Worm (Caenorhabditis elegans): ENCODE measurements around the gene B0024.13.

Gene B0024.13

DNA sequence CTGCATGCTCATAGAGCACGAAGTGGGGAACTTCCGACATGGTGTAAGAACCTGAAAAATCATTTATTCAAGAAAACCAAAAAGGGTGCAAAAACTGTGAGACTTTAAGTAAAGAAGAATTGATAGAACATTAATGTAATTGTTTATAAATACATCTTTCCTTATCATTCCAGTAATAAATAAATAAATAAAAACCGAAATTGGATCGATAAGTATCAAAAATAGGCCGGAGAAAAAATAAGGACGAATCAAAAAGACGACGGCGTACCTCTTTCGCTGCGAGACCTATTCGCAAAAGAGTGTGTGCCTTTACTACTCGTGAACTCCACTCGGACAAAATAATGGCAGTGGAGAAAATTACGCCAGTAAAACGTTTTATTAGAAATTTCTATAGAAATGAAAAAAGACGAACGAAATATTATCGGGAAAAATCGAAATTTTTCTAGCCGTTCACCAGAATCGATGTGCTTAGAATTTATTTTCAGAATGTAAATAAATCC, 32.5 kb downstream of the B0024.13 start, which contains the start of gene nol-56 (continued):
- TF ChIP-seq cebp-2 (GFP tag; IDR thresholded peaks at IDR 0.05) (no peak), madf-6 (GFP tag; IDR thresholded peaks at IDR 0.05) (peak; percentile 51; the same call in 1 of the 2 replicates), ama-1 (optimal IDR thresholded peaks at IDR 0.05) (no peak), ama-1 (GFP tag; optimal IDR thresholded peaks at IDR 0.05) (no peak)

DNA sequence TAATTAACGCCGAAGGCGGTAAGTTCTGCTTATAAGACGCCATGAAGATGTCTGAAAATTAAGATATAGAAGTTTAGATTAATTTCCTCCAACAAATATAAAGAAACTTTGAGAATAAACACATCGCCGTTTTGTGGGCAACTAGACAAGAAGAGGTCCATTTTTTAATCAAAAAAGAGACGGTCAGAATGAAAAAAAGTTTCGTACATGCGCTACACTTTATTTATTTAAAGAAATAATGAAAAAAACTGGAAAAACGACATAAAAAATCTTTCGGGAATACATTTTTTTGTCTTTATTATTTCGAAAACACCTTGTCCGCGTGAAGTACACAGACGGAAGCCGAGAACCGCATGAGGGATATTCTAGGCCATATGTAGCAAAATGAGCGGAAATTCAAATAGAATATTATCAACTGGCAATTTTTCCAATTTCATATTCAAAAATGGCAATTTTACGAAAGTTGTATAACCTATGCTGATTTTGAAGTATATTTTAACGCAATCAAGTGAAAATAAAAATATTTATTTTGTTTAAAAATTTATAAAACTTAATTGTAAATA, 35.3 kb downstream of the B0024.13 start, which contains the start of gene sluh-7:
Gene sluh-7 (minus strand): TSS at position 51 of the 563 bp plus-strand sequence.
- peak; percentile 89 for TF ChIP-seq ceh-27 (GFP tag; optimal IDR thresholded peaks at IDR 0.05)
- no peak for TF ChIP-seq egl-44 (GFP tag; IDR thresholded peaks at IDR 0.05)
- TF ChIP-seq rcor-1 (GFP tag; IDR thresholded peaks at IDR 0.05), result no peak
- TF ChIP-seq attf-3 (GFP tag; conservative IDR thresholded peaks at IDR 0.05), result no peak
- TF ChIP-seq somi-1 (GFP tag; optimal IDR thresholded peaks at IDR 0.05), result no peak
- TF ChIP-seq ztf-28 (GFP tag; IDR thresholded peaks at IDR 0.05), result peak; percentile 65; the same call in 1 of the 2 replicates
- no peak for TF ChIP-seq sea-2 (GFP tag; IDR thresholded peaks at IDR 0.05)
- TF ChIP-seq attf-6 (GFP tag; IDR thresholded peaks at IDR 0.05), result no peak
- no peak for TF ChIP-seq T07F8.4 (tag; optimal IDR thresholded peaks at IDR 0.05)
- no peak for TF ChIP-seq F57C9.4 (tag; optimal IDR thresholded peaks at IDR 0.05)
- TF ChIP-seq unc-62 (GFP tag; optimal IDR thresholded peaks at IDR 0.05), result no peak
- TF ChIP-seq F22D6.2 (tag; optimal IDR thresholded peaks at IDR 0.05), result peak; percentile 59
- TF ChIP-seq snpc-1.3 (tag; optimal IDR thresholded peaks at IDR 0.05; ENCODE audit: insufficient read depth), result peak; percentile 25
- TF ChIP-seq C06A6.2 (GFP tag; conservative IDR thresholded peaks at IDR 0.05), result no peak
- TF ChIP-seq B0019.2 (GFP tag; conservative IDR thresholded peaks at IDR 0.05), result no peak
- TF ChIP-seq B0336.3 (GFP tag; IDR thresholded peaks at IDR 0.05), result no peak
- no peak for TF ChIP-seq nfyb-1 (GFP tag; IDR thresholded peaks at IDR 0.05)
- TF ChIP-seq C17E4.6 (GFP tag; IDR thresholded peaks at IDR 0.05), result no peak
- peak; percentile 92 for TF ChIP-seq ZK185.1 (tag; optimal IDR thresholded peaks at IDR 0.05; ENCODE audit: poor library complexity, severe bottlenecking)
- TF ChIP-seq snpc-4 (GFP tag; optimal IDR thresholded peaks at IDR 0.05), result no peak
- TF ChIP-seq snpc-4 (tag; optimal IDR thresholded peaks at IDR 0.05), result peak in 3 of 4 experiments; percentile 24 to 61 (median 56)
- no peak for TF ChIP-seq Y67H2A.10 (GFP tag; conservative IDR thresholded peaks at IDR 0.05)
- TF ChIP-seq F55B11.4 (tag; optimal IDR thresholded peaks at IDR 0.05; ENCODE audit: borderline replicate concordance, insufficient read depth), result no peak
- TF ChIP-seq unc-130 (GFP tag; optimal IDR thresholded peaks at IDR 0.05), result peak; percentile 86
- no peak for TF ChIP-seq lin-26 (GFP tag; IDR thresholded peaks at IDR 0.05)
- no peak for TF ChIP-seq zim-3 (tag; optimal IDR thresholded peaks at IDR 0.05)
- TF ChIP-seq ztf-26 (tag; optimal IDR thresholded peaks at IDR 0.05), result no peak
- TF ChIP-seq ceh-100 (GFP tag; IDR thresholded peaks at IDR 0.05), result 0 out of 2 replicates have a peak, but pooled peaks have one; percentile 28
- TF ChIP-seq lsl-1 (GFP tag; optimal IDR thresholded peaks at IDR 0.05), result peak; percentile 25
- peak; percentile 29; the same call in 1 of the 2 replicates for TF ChIP-seq aptf-2 (GFP tag; conservative IDR thresholded peaks at IDR 0.05)
- TF ChIP-seq lag-1 (GFP tag; IDR thresholded peaks at IDR 0.05), result no peak
- TF ChIP-seq Y53F4B.3 (GFP tag; IDR thresholded peaks at IDR 0.05), result no peak
- peak; percentile 65 for TF ChIP-seq F33H1.4 (GFP tag; IDR thresholded peaks at IDR 0.05)
- TF ChIP-seq dpff-1 (tag; optimal IDR thresholded peaks at IDR 0.05), result no peak
- 0 out of 2 replicates have a peak, but pooled peaks have one; percentile 46 for TF ChIP-seq dox-1 (GFP tag; IDR thresholded peaks at IDR 0.05)
- TF ChIP-seq cebp-2 (GFP tag; IDR thresholded peaks at IDR 0.05), result no peak
- no peak for TF ChIP-seq chd-7 (tag; optimal IDR thresholded peaks at IDR 0.05)
- no peak for TF ChIP-seq lsy-27 (tag; optimal IDR thresholded peaks at IDR 0.05; ENCODE audit: borderline replicate concordance, insufficient read depth)
- no peak for TF ChIP-seq sptf-2 (GFP tag; optimal IDR thresholded peaks at IDR 0.05)
- TF ChIP-seq let-607 (tag; optimal IDR thresholded peaks at IDR 0.05), result peak in 1 of 2 experiments; percentile 69
- peak; percentile 52 for TF ChIP-seq snpc-3.4 (tag; optimal IDR thresholded peaks at IDR 0.05)
- no peak for TF ChIP-seq nhr-80 (tag; optimal IDR thresholded peaks at IDR 0.05)
- no peak for TF ChIP-seq tbx-9 (tag; optimal IDR thresholded peaks at IDR 0.05; ENCODE audit: borderline replicate concordance)
